Fruit fly (Drosophila melanogaster): Measurements from ENCODE around the gene nAChRbeta2.

dm6 chr3R:24548832-24549231, 33.9 kb upstream of the nAChRbeta2 start:
- TF ChIP-seq CG8478 (optimal IDR thresholded peaks at IDR 0.05) (no peak), CTCF (optimal IDR thresholded peaks at IDR 0.05) (no peak)
